Fruit fly (Drosophila melanogaster): ENCODE data around the gene Rhau.

Gene Rhau

dm6 chr2L:20780768-20781167, 23.0 kb upstream of the Rhau start (continued):
- TF ChIP-seq CG6813 (GFP tag; optimal IDR thresholded peaks at IDR 0.05) (peak; percentile 88), HHEX (GFP tag; optimal IDR thresholded peaks at IDR 0.05) (peak; percentile 71), CG1233 (GFP tag; optimal IDR thresholded peaks at IDR 0.05) (peak; percentile 78), unpg (GFP tag; optimal IDR thresholded peaks at IDR 0.05) (peak; percentile 58), sug (tag; optimal IDR thresholded peaks at IDR 0.05) (peak; percentile 28), CG4854 (GFP tag; optimal IDR thresholded peaks at IDR 0.05) (peak; percentile 59), chinmo (GFP tag; IDR thresholded peaks at IDR 0.05; ENCODE audit: partially characterized antibody) (no peak), schlank (tag; optimal IDR thresholded peaks at IDR 0.05) (peak; percentile 86), CG10543 (GFP tag; optimal IDR thresholded peaks at IDR 0.05) (peak; percentile 81), CG9817 (tag; optimal IDR thresholded peaks at IDR 0.05) (peak; percentile 9), CG7556 (GFP tag; optimal IDR thresholded peaks at IDR 0.05) (peak; percentile 67), Hey (tag; optimal IDR thresholded peaks at IDR 0.05) (peak; percentile 53), D19A (tag; optimal IDR thresholded peaks at IDR 0.05) (peak; percentile 29), Optix (GFP tag; IDR thresholded peaks at IDR 0.05) (peak; percentile 38; the same call in 1 of the 3 replicates), CG3281 (GFP tag; optimal IDR thresholded peaks at IDR 0.05) (peak; percentile 70), CG42726 (GFP tag; IDR thresholded peaks at IDR 0.05; ENCODE audit: partially characterized antibody) (no peak), pum (GFP tag; optimal IDR thresholded peaks at IDR 0.05) (peak; percentile 2), pan (optimal IDR thresholded peaks at IDR 0.05) (no peak), pan (GFP tag; optimal IDR thresholded peaks at IDR 0.05 in 1 of 2, IDR thresholded peaks at IDR 0.05 in 1 of 2) (peak in 1 of 2 experiments; percentile 43), CG10654 (GFP tag; optimal IDR thresholded peaks at IDR 0.05) (peak; percentile 32), CG15479 (GFP tag; optimal IDR thresholded peaks at IDR 0.05) (peak; percentile 86), Hr51 (GFP tag; optimal IDR thresholded peaks at IDR 0.05) (peak; percentile 4 to 58), CG4328 (GFP tag; optimal IDR thresholded peaks at IDR 0.05) (peak; percentile 44), Sry-δ (GFP tag; optimal IDR thresholded peaks at IDR 0.05) (peak; percentile 0), CG8281 (tag; optimal IDR thresholded peaks at IDR 0.05) (peak; percentile 13), CG15696 (tag; optimal IDR thresholded peaks at IDR 0.05) (peak; percentile 90), CG12236 (GFP tag; optimal IDR thresholded peaks at IDR 0.05) (peak; percentile 51), Blimp-1 (GFP tag; optimal IDR thresholded peaks at IDR 0.05) (peak; percentile 50), CG11504 (tag; optimal IDR thresholded peaks at IDR 0.05) (peak; percentile 52), CG13775 (GFP tag; optimal IDR thresholded peaks at IDR 0.05) (no peak), Antp (GFP tag; optimal IDR thresholded peaks at IDR 0.05) (peak; percentile 48), prd (optimal IDR thresholded peaks at IDR 0.05) (no peak), prd (GFP tag; IDR thresholded peaks at IDR 0.05) (peak; percentile 66), CG10274 (GFP tag; optimal IDR thresholded peaks at IDR 0.05) (peak; percentile 77), shn (GFP tag; optimal IDR thresholded peaks at IDR 0.05) (peak; percentile 28), NFAT (GFP tag; IDR thresholded peaks at IDR 0.05) (peak; percentile 42; the same call in 1 of the 2 replicates), vvl (GFP tag; IDR thresholded peaks at IDR 0.05) (peak; percentile 39; the same call in 1 of the 2 replicates), vnd (GFP tag; IDR thresholded peaks at IDR 0.05; ENCODE audit: partially characterized antibody) (no peak), sqz (GFP tag; optimal IDR thresholded peaks at IDR 0.05) (peak; percentile 49), ato (GFP tag; IDR thresholded peaks at IDR 0.05; ENCODE audit: partially characterized antibody) (no peak), kni (GFP tag; optimal IDR thresholded peaks at IDR 0.05) (peak; percentile 76), exex (tag; optimal IDR thresholded peaks at IDR 0.05) (no peak), Ravus (GFP tag; IDR thresholded peaks at IDR 0.05) (no peak), BEAF-32 (GFP tag; optimal IDR thresholded peaks at IDR 0.05) (no peak), CG9437 (GFP tag; optimal IDR thresholded peaks at IDR 0.05) (no peak), NC2β (GFP tag; optimal IDR thresholded peaks at IDR 0.05) (peak; percentile 50), slou (GFP tag; optimal IDR thresholded peaks at IDR 0.05) (no peak), CG8089 (GFP tag; optimal IDR thresholded peaks at IDR 0.05) (peak; percentile 50), sd (tag; optimal IDR thresholded peaks at IDR 0.05) (peak; percentile 47), CG10565 (GFP tag; optimal IDR thresholded peaks at IDR 0.05) (no peak)

All from whole organism, embryonic.